Fruit fly (Drosophila melanogaster) whole organism, prepupa: ENCODE measurements around the gene Rpn12R.

ENCODE experiments used
- Blimp-1 ChIP-seq: fragments of 200-800 bp; sonication (Bioruptor generic); optimal IDR thresholded peaks from 3 replicates; lab custom pipeline; 2017; ENCODE audit warnings: missing biosample characterization, missing genetic modification characterization, mild to moderate bottlenecking, moderate library complexity, missing genetic modification reagents
- CG7368 ChIP-seq: fragments of 200-800 bp; sonication (Bioruptor generic); optimal IDR thresholded peaks from 3 replicates; lab custom pipeline; 2016; ENCODE audit warnings: missing biosample characterization, missing genetic modification characterization
- Ets21C ChIP-seq: fragments of 200-800 bp; sonication (Bioruptor generic); optimal IDR thresholded peaks from 3 replicates; lab custom pipeline; 2016; ENCODE audit warnings: missing biosample characterization, missing genetic modification characterization
- acj6 ChIP-seq: fragments of 200-800 bp; sonication (Bioruptor generic); optimal IDR thresholded peaks from 3 replicates; lab custom pipeline; 2016; ENCODE audit warnings: missing biosample characterization, missing genetic modification characterization
- cyc ChIP-seq: fragments of 200-800 bp; sonication (Bioruptor generic); optimal IDR thresholded peaks from 3 replicates; lab custom pipeline; 2016; ENCODE audit warnings: missing biosample characterization, missing genetic modification characterization
- lz ChIP-seq: fragments of 200-800 bp; sonication (Bioruptor generic); optimal IDR thresholded peaks from 3 replicates; lab custom pipeline; 2016; ENCODE audit warnings: missing biosample characterization, missing genetic modification characterization

DNA sequence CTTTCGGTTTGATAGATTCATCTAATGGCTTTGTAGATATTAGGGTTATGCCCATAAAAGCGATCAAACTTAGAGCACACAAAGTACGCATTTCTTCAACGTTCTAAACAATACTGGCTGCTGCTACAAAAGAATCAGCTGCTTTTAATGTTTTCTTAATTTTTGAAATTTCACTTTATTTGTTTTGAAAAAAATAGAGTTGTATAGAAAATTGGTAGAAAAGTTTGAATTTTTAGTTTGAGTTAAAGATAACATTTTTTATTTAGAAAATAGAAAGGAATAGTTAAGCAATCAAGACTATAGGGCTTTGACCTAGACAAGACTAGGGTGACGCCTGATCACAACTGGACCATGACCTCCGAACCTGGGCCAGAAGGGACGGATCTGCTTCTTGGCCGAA is 7.7 kb upstream of the Rpn12R start, which contains the start of gene CG18581:
- TF ChIP-seq lz (GFP tag; lab: Kevin White, UChicago) (no peak), CG7368 (GFP tag; lab: Kevin White, UChicago) (no peak), Ets21C (GFP tag; lab: Kevin White, UChicago) (no peak), acj6 (GFP tag; lab: Kevin White, UChicago) (no peak), Blimp-1 (GFP tag; lab: Kevin White, UChicago) (no peak), cyc (GFP tag; lab: Kevin White, UChicago) (no peak)
